Worm (Caenorhabditis elegans): ENCODE results near the gene C15B12.9.

ce11 chrX:6505008-6505407, 36.4 kb downstream of the C15B12.9 start, which contains the start of gene cdf-1:
- TF ChIP-seq nhr-25 (tag; optimal IDR thresholded peaks at IDR 0.05) (no peak), nhr-77 (tag; optimal IDR thresholded peaks at IDR 0.05) (no peak), ceh-82 (tag; optimal IDR thresholded peaks at IDR 0.05) (no peak), pha-4 (tag; optimal IDR thresholded peaks at IDR 0.05) (no peak)

Measured in whole organism, L3 larva.